Fruit fly (Drosophila melanogaster): ENCODE data around the gene Ccp84Ab.

Ccp84Ab gene

dm6 chr3R:6702777-6703176, at the start of gene Ccp84Ab:
TSS of gene Ccp84Ab (minus strand) at chr3R:6702877.
- no peak for TF ChIP-seq OdsH (GFP tag; optimal IDR thresholded peaks at IDR 0.05)
- TF ChIP-seq sage (GFP tag; optimal IDR thresholded peaks at IDR 0.05) = no peak

- TF ChIP-seq jim (GFP tag; optimal IDR thresholded peaks at IDR 0.05) = no peak
- no peak for TF ChIP-seq sage (GFP tag; optimal IDR thresholded peaks at IDR 0.05)
- TF ChIP-seq pan (optimal IDR thresholded peaks at IDR 0.05) = no peak
- TF ChIP-seq Sp1 (GFP tag; optimal IDR thresholded peaks at IDR 0.05) = no peak
- no peak for TF ChIP-seq usp (GFP tag; optimal IDR thresholded peaks at IDR 0.05)
- no peak for TF ChIP-seq OdsH (GFP tag; optimal IDR thresholded peaks at IDR 0.05)
- no peak for TF ChIP-seq brk (GFP tag; optimal IDR thresholded peaks at IDR 0.05)
- TF ChIP-seq sv (GFP tag; optimal IDR thresholded peaks at IDR 0.05) = no peak
- no peak for TF ChIP-seq br (GFP tag; optimal IDR thresholded peaks at IDR 0.05)
- no peak for TF ChIP-seq CG32264 (GFP tag; optimal IDR thresholded peaks at IDR 0.05)
- TF ChIP-seq dmrt93B (GFP tag; optimal IDR thresholded peaks at IDR 0.05) = no peak
- no peak for TF ChIP-seq Myc (optimal IDR thresholded peaks at IDR 0.05)
- no peak for TF ChIP-seq Dfd (GFP tag; optimal IDR thresholded peaks at IDR 0.05)
- no peak for TF ChIP-seq Jra (GFP tag; optimal IDR thresholded peaks at IDR 0.05)
- TF ChIP-seq dl (GFP tag; optimal IDR thresholded peaks at IDR 0.05; ENCODE audit: insufficient read depth in 1 of 2, partially characterized antibody in 2 of 2) = no peak
- TF ChIP-seq HLH106 (tag; optimal IDR thresholded peaks at IDR 0.05) = no peak
Observed at dm6 chr3R:6751467-6752155, 48.9 kb upstream of the Ccp84Ab start.

- TF ChIP-seq brk (GFP tag; optimal IDR thresholded peaks at IDR 0.05) = no peak
- no peak for TF ChIP-seq lola (GFP tag; optimal IDR thresholded peaks at IDR 0.05)
- TF ChIP-seq dsf (GFP tag; optimal IDR thresholded peaks at IDR 0.05; ENCODE audit: borderline replicate concordance) = no peak
- TF ChIP-seq Myc (optimal IDR thresholded peaks at IDR 0.05) = no peak
- no peak for TF ChIP-seq CG9705 (GFP tag; optimal IDR thresholded peaks at IDR 0.05)
- TF ChIP-seq Vsx2 (GFP tag; optimal IDR thresholded peaks at IDR 0.05; ENCODE audit: partially characterized antibody) = no peak
- no peak for TF ChIP-seq jim (GFP tag; optimal IDR thresholded peaks at IDR 0.05)
- TF ChIP-seq pan (optimal IDR thresholded peaks at IDR 0.05) = no peak
- TF ChIP-seq dl (GFP tag; optimal IDR thresholded peaks at IDR 0.05; ENCODE audit: insufficient read depth in 1 of 2, partially characterized antibody in 2 of 2) = no peak
- no peak for TF ChIP-seq woc (GFP tag; optimal IDR thresholded peaks at IDR 0.05)
- TF ChIP-seq ey (GFP tag; optimal IDR thresholded peaks at IDR 0.05) = no peak
- TF ChIP-seq CG32264 (GFP tag; optimal IDR thresholded peaks at IDR 0.05) = no peak
- no peak for TF ChIP-seq HLH106 (tag; optimal IDR thresholded peaks at IDR 0.05)
- TF ChIP-seq N (GFP tag; optimal IDR thresholded peaks at IDR 0.05) = no peak
- TF ChIP-seq Mio (GFP tag; optimal IDR thresholded peaks at IDR 0.05) = no peak
- TF ChIP-seq h (GFP tag; optimal IDR thresholded peaks at IDR 0.05) = no peak
- TF ChIP-seq GATAd (GFP tag; optimal IDR thresholded peaks at IDR 0.05) = no peak
- TF ChIP-seq br (GFP tag; optimal IDR thresholded peaks at IDR 0.05) = no peak
- TF ChIP-seq sv (GFP tag; optimal IDR thresholded peaks at IDR 0.05) = no peak
- TF ChIP-seq sage (GFP tag; optimal IDR thresholded peaks at IDR 0.05) = no peak
Observed at dm6 chr3R:6747907-6748306, 45.2 kb upstream of the Ccp84Ab start, which contains the start of gene CG34297. TSS of gene CG34297 (minus strand) at chr3R:6748007.

DNA sequence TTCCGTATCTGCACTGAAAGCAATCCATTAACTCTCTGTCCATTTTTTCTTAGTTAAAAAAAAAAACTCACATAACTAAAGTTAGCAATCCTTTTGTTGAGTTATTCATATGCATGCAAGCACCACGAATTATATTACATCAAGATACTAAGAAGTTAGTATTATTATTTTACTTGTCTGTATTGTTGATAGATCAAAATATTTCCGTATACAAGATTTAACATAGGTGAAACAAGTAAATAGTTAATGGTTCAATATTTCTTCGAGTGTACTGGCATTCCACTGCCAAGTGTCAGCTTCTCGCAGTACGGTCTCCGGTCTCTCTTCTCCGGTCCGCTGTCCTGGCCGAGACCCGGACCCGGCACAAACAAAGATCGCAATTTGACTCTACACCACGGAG, 43.5 kb upstream of the Ccp84Ab start:
- TF ChIP-seq Hnf4 (GFP tag; optimal IDR thresholded peaks at IDR 0.05) = no peak
- no peak for TF ChIP-seq GATAd (GFP tag; optimal IDR thresholded peaks at IDR 0.05)
- no peak for TF ChIP-seq Hr83 (GFP tag; optimal IDR thresholded peaks at IDR 0.05; ENCODE audit: poor library complexity, severe bottlenecking)
- no peak for TF ChIP-seq Rel (GFP tag; optimal IDR thresholded peaks at IDR 0.05)
- TF ChIP-seq Rel (tag; optimal IDR thresholded peaks at IDR 0.05) = no peak
- no peak for TF ChIP-seq CG32264 (GFP tag; optimal IDR thresholded peaks at IDR 0.05)
- no peak for TF ChIP-seq N (GFP tag; optimal IDR thresholded peaks at IDR 0.05)
- no peak for TF ChIP-seq Dif (GFP tag; optimal IDR thresholded peaks at IDR 0.05; ENCODE audit: partially characterized antibody)
- TF ChIP-seq dl (GFP tag; optimal IDR thresholded peaks at IDR 0.05; ENCODE audit: insufficient read depth in 1 of 2, partially characterized antibody in 2 of 2) = no peak
- no peak for TF ChIP-seq jim (GFP tag; optimal IDR thresholded peaks at IDR 0.05)
- TF ChIP-seq Abd-B (GFP tag; optimal IDR thresholded peaks at IDR 0.05) = no peak
- TF ChIP-seq OdsH (GFP tag; optimal IDR thresholded peaks at IDR 0.05) = no peak
- no peak for TF ChIP-seq usp (GFP tag; optimal IDR thresholded peaks at IDR 0.05)
- TF ChIP-seq foxo (GFP tag; optimal IDR thresholded peaks at IDR 0.05) = no peak
- no peak for TF ChIP-seq psq (GFP tag; optimal IDR thresholded peaks at IDR 0.05)
- TF ChIP-seq Dfd (GFP tag; optimal IDR thresholded peaks at IDR 0.05) = no peak
- no peak for TF ChIP-seq CG9705 (GFP tag; optimal IDR thresholded peaks at IDR 0.05)
- no peak for TF ChIP-seq brk (GFP tag; optimal IDR thresholded peaks at IDR 0.05)
- no peak for TF ChIP-seq Jra (GFP tag; optimal IDR thresholded peaks at IDR 0.05)
- no peak for TF ChIP-seq rgr (GFP tag; optimal IDR thresholded peaks at IDR 0.05)
